Worm (Caenorhabditis elegans) whole organism, late embryonic: ENCODE results near the gene F35E12.9.

Source experiments
- C08G9.2 ChIP-seq: sonication (generic microtip); optimal IDR thresholded peaks from 2 replicates; lab custom pipeline; 2016; ENCODE audit warnings: mild to moderate bottlenecking, missing genetic modification characterization, moderate library complexity, missing compliant biosample characterization
- K02D7.2 ChIP-seq: sonication (generic microtip); optimal IDR thresholded peaks from 2 replicates; lab custom pipeline; 2017; ENCODE audit warnings: mild to moderate bottlenecking, missing genetic modification characterization, missing compliant biosample characterization
- K09A11.1 ChIP-seq: sonication (generic microtip); optimal IDR thresholded peaks from 2 replicates; lab custom pipeline; 2017; ENCODE audit warnings: antibody characterized with exemption, mild to moderate bottlenecking, missing genetic modification characterization, missing compliant biosample characterization; ENCODE audit not compliant: insufficient read depth
- T23F11.4 ChIP-seq: fragments of 200-800 bp; sonication (Bioruptor generic); optimal IDR thresholded peaks from 2 replicates; lab custom pipeline; 2018; ENCODE audit warnings: mild to moderate bottlenecking, missing genetic modification characterization, missing compliant biosample characterization
- Y22D7AL.16 ChIP-seq: sonication (generic microtip); optimal IDR thresholded peaks from 2 replicates; lab custom pipeline; 2016; ENCODE audit warnings: missing genetic modification characterization, missing compliant biosample characterization
- ceh-14 ChIP-seq: sonication (generic microtip); optimal IDR thresholded peaks from 2 replicates; lab custom pipeline; 2016; ENCODE audit warnings: missing genotype, missing genetic modification characterization, missing compliant biosample characterization
- ceh-19 ChIP-seq: fragments of 200-800 bp; sonication (Bioruptor generic); optimal IDR thresholded peaks from 2 replicates; lab custom pipeline; 2018; ENCODE audit warnings: mild to moderate bottlenecking, missing genetic modification characterization, missing compliant biosample characterization
- ceh-2 ChIP-seq: sonication (generic microtip); optimal IDR thresholded peaks from 2 replicates; lab custom pipeline; 2016; ENCODE audit warnings: missing genotype, missing genetic modification characterization, missing compliant biosample characterization
- ceh-30 ChIP-seq: fragments of 150-350 bp; optimal IDR thresholded peaks from 2 replicates; lab custom pipeline; 2014; ENCODE audit warnings: missing biosample characterization, missing genetic modification characterization
- ceh-31 ChIP-seq: sonication (generic microtip); optimal IDR thresholded peaks from 2 replicates; lab custom pipeline; 2016; ENCODE audit warnings: missing genetic modification characterization, missing compliant biosample characterization
- ceh-34 ChIP-seq: sonication (generic microtip); optimal IDR thresholded peaks from 2 replicates; lab custom pipeline; 2016; ENCODE audit warnings: mild to moderate bottlenecking, missing genetic modification characterization, missing compliant biosample characterization
- ceh-45 ChIP-seq: fragments of 200-800 bp; sonication (Bioruptor generic); IDR thresholded peaks from 2 replicates; pipeline ENCODE4 v1.3.6; 2022; ENCODE audit warnings: missing genetic modification reagents, missing genetic modification characterization, missing compliant biosample characterization
- ceh-48 ChIP-seq: sonication (generic microtip); optimal IDR thresholded peaks from 2 replicates; lab custom pipeline; 2016; ENCODE audit warnings: missing genetic modification characterization, inconsistent platforms, missing compliant biosample characterization
- ceh-6 ChIP-seq: fragments of 200-800 bp; sonication (Bioruptor generic); optimal IDR thresholded peaks from 2 replicates; lab custom pipeline; 2018; ENCODE audit warnings: mild to moderate bottlenecking, missing genetic modification characterization, missing compliant biosample characterization
- ceh-9 ChIP-seq: sonication (generic microtip); optimal IDR thresholded peaks from 2 replicates; lab custom pipeline; 2016; ENCODE audit warnings: mild to moderate bottlenecking, missing genetic modification characterization, inconsistent platforms, missing compliant biosample characterization
- dmd-4 ChIP-seq: sonication (generic microtip); optimal IDR thresholded peaks from 2 replicates; lab custom pipeline; 2016; ENCODE audit warnings: borderline replicate concordance, missing genetic modification characterization, missing compliant biosample characterization
- elt-2 ChIP-seq: sonication (generic microtip); optimal IDR thresholded peaks from 2 replicates; lab custom pipeline; 2016; ENCODE audit warnings: missing genetic modification reagents, missing genetic modification characterization, missing compliant biosample characterization
- ets-4 ChIP-seq: sonication (generic microtip); optimal IDR thresholded peaks from 2 replicates; lab custom pipeline; 2016; ENCODE audit warnings: missing genetic modification characterization, missing compliant biosample characterization
- fax-1 ChIP-seq: sonication (generic microtip); optimal IDR thresholded peaks from 2 replicates; lab custom pipeline; 2016; ENCODE audit warnings: missing genotype, missing genetic modification characterization, missing compliant biosample characterization
- fkh-10 ChIP-seq: fragments of 150-350 bp; optimal IDR thresholded peaks from 2 replicates; lab custom pipeline; 2014; ENCODE audit warnings: missing biosample characterization, missing genetic modification reagents, missing genetic modification characterization
- hlh-15 ChIP-seq: sonication (generic microtip); optimal IDR thresholded peaks from 2 replicates; lab custom pipeline; 2016; ENCODE audit warnings: missing genetic modification characterization, missing compliant biosample characterization
- hlh-8 ChIP-seq: sonication (generic microtip); optimal IDR thresholded peaks from 2 replicates; lab custom pipeline; 2016; ENCODE audit warnings: missing genotype, missing genetic modification characterization, missing compliant biosample characterization
- lim-6 ChIP-seq: sonication (generic microtip); optimal IDR thresholded peaks from 2 replicates; lab custom pipeline; 2016; ENCODE audit warnings: missing genetic modification characterization, missing compliant biosample characterization
- nfya-1 ChIP-seq: sonication (generic microtip); optimal IDR thresholded peaks from 2 replicates; lab custom pipeline; 2017; ENCODE audit warnings: missing genetic modification characterization, mild to moderate bottlenecking, missing compliant biosample characterization, antibody characterized with exemption, moderate library complexity
- nhr-232 ChIP-seq: sonication (generic microtip); optimal IDR thresholded peaks from 2 replicates; lab custom pipeline; 2016; ENCODE audit warnings: missing genetic modification characterization, missing compliant biosample characterization
- npax-4 ChIP-seq: sonication (generic microtip); optimal IDR thresholded peaks from 2 replicates; lab custom pipeline; 2016; ENCODE audit warnings: missing genetic modification characterization, missing compliant biosample characterization
- odd-2 ChIP-seq: sonication (generic microtip); optimal IDR thresholded peaks from 2 replicates; lab custom pipeline; 2017; ENCODE audit warnings: antibody characterized with exemption, mild to moderate bottlenecking, missing genetic modification characterization, missing compliant biosample characterization
- pag-3 ChIP-seq: sonication (generic microtip); optimal IDR thresholded peaks from 2 replicates; lab custom pipeline; 2016; ENCODE audit warnings: missing compliant biosample characterization, missing genetic modification characterization, borderline replicate concordance
- pat-9 ChIP-seq: fragments of 200-800 bp; sonication (Bioruptor generic); optimal IDR thresholded peaks from 2 replicates; lab custom pipeline; 2018; ENCODE audit warnings: mild to moderate bottlenecking, missing genetic modification characterization, moderate library complexity, missing compliant biosample characterization
- pha-2 ChIP-seq: sonication (generic microtip); optimal IDR thresholded peaks from 2 replicates; lab custom pipeline; 2017; ENCODE audit warnings: mild to moderate bottlenecking, missing genetic modification characterization, missing compliant biosample characterization
- ref-2 ChIP-seq: sonication (generic microtip); optimal IDR thresholded peaks from 2 replicates; lab custom pipeline; 2016; ENCODE audit warnings: missing genetic modification characterization, missing compliant biosample characterization
- rnt-1 ChIP-seq: sonication (generic microtip); optimal IDR thresholded peaks from 2 replicates; lab custom pipeline; 2016; ENCODE audit warnings: missing genetic modification characterization, missing compliant biosample characterization
- sox-2 ChIP-seq: fragments of 200-800 bp; sonication (Bioruptor generic); IDR thresholded peaks from 2 replicates; pipeline ENCODE4 v1.3.6; 2022; ENCODE audit warnings: missing genetic modification reagents, missing genetic modification characterization, missing compliant biosample characterization
- syd-9 ChIP-seq: sonication (generic microtip); optimal IDR thresholded peaks from 2 replicates; lab custom pipeline; 2016; ENCODE audit warnings: mild to moderate bottlenecking, missing genetic modification characterization, moderate library complexity, missing compliant biosample characterization
- tbx-2 ChIP-seq: sonication (generic microtip); optimal IDR thresholded peaks from 2 replicates; lab custom pipeline; 2016; ENCODE audit warnings: missing genetic modification characterization, missing compliant biosample characterization
- tbx-7 ChIP-seq: sonication (generic microtip); optimal IDR thresholded peaks from 2 replicates; lab custom pipeline; 2016; ENCODE audit warnings: missing genotype, missing genetic modification characterization, missing compliant biosample characterization
- unc-3 ChIP-seq, 2 experiments: fragments of 200-800 bp in 1 of 2; sonication (Bioruptor generic) in 1 of 2; sonication (generic microtip) in 1 of 2; conservative IDR thresholded peaks in 1 of 2; optimal IDR thresholded peaks in 1 of 2; 2 replicates each; pipeline versions ENCODE4 v1.3.6 to Lab custom; 2016 to 2022; ENCODE audit warnings: missing compliant biosample characterization in 2 of 2, missing genetic modification characterization in 2 of 2, missing genetic modification reagents in 1 of 2
- unc-42 ChIP-seq: sonication (generic microtip); optimal IDR thresholded peaks from 2 replicates; lab custom pipeline; 2016; ENCODE audit warnings: missing genotype, missing genetic modification characterization, missing compliant biosample characterization
- unc-55 ChIP-seq: sonication (generic microtip); optimal IDR thresholded peaks from 2 replicates; lab custom pipeline; 2017; ENCODE audit warnings: missing biosample characterization, missing genetic modification reagents, missing genetic modification characterization
- unc-86 ChIP-seq: sonication (generic microtip); optimal IDR thresholded peaks from 2 replicates; lab custom pipeline; 2016; ENCODE audit warnings: missing genetic modification characterization, missing compliant biosample characterization
- ztf-16 ChIP-seq: sonication (generic microtip); optimal IDR thresholded peaks from 2 replicates; lab custom pipeline; 2017; ENCODE audit warnings: missing genetic modification characterization, missing compliant biosample characterization

F35E12.9 gene

ce11 chrV:13744901-13745300 is at the start of gene F35E12.9:
TSS of gene F35E12.9 (minus strand) at chrV:13745127.
- peak; percentile 29 for TF ChIP-seq elt-2 (tag; lab: Kevin White, UChicago)
- TF ChIP-seq ceh-6 (GFP tag; lab: Kevin White, UChicago): no peak

- TF ChIP-seq ceh-9 (tag; lab: Kevin White, UChicago): no peak
- no peak for TF ChIP-seq dmd-4 (tag; lab: Kevin White, UChicago)
- no peak for TF ChIP-seq ceh-14 (tag; lab: Kevin White, UChicago)
- no peak for TF ChIP-seq unc-42 (tag; lab: Kevin White, UChicago)
- no peak for TF ChIP-seq unc-86 (tag; lab: Kevin White, UChicago)
- TF ChIP-seq ceh-6 (GFP tag; lab: Kevin White, UChicago): no peak
- TF ChIP-seq Y22D7AL.16: no peak
- no peak for TF ChIP-seq ztf-16 (tag; lab: Kevin White, UChicago)
- no peak for TF ChIP-seq ets-4 (tag; lab: Kevin White, UChicago)
- TF ChIP-seq T23F11.4 (GFP tag; lab: Kevin White, UChicago): no peak
- TF ChIP-seq odd-2: no peak
These were observed 49.1 kb upstream of the F35E12.9 start for ce11 chrV:13794046-13794445.

ce11 chrV:13790557-13790956 is 45.6 kb upstream of the F35E12.9 start:
- no peak for TF ChIP-seq K09A11.1 (tag; lab: Kevin White, UChicago)

- TF ChIP-seq nfya-1 (no peak), hlh-8 (tag; lab: Kevin White, UChicago) (no peak), pag-3 (tag; lab: Kevin White, UChicago) (no peak), ceh-45 (GFP tag; lab: Robert Waterston, UW) (no peak), tbx-7 (tag; lab: Kevin White, UChicago) (no peak), lim-6 (tag; lab: Kevin White, UChicago) (no peak)
These were observed 45.2 kb upstream of the F35E12.9 start for ce11 chrV:13790117-13790516.

DNA sequence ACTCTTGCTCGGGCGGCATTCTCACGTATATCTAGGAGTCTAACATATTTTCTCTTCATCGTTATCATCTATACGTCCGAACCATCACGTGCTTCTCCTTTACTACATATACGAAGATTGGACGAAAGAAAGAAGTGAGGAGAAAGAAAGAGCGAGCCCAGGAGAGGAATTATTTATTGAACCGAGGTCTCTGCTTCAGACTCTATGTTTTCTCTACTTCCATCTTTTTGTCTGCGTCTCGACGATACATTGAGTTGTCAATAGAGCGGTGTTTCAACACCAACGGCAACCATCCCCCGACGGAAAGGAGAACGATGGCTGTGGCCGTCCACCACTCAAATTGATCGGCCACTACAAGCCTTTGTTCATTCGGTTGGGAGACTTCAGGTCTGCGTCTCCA is 44.4 kb upstream of the F35E12.9 start:
- TF ChIP-seq ceh-2 (tag; lab: Kevin White, UChicago): peak; percentile 51
- TF ChIP-seq hlh-15: no peak
- TF ChIP-seq syd-9: peak; percentile 38
- no peak for TF ChIP-seq K02D7.2 (tag; lab: Kevin White, UChicago)
- TF ChIP-seq ceh-34: peak; percentile 86
- no peak for TF ChIP-seq nhr-232
- TF ChIP-seq ceh-48: peak; percentile 70
- peak; percentile 27 for TF ChIP-seq Y22D7AL.16
- peak; percentile 34 for TF ChIP-seq elt-2 (tag; lab: Kevin White, UChicago)
- TF ChIP-seq C08G9.2 (tag; lab: Kevin White, UChicago): peak; percentile 18
- peak; percentile 76 for TF ChIP-seq rnt-1
- peak; percentile 47 for TF ChIP-seq hlh-8 (tag; lab: Kevin White, UChicago)
- peak; percentile 73 for TF ChIP-seq ets-4 (tag; lab: Kevin White, UChicago)
- TF ChIP-seq unc-86 (tag; lab: Kevin White, UChicago): peak; percentile 54
- TF ChIP-seq ceh-6 (GFP tag; lab: Kevin White, UChicago): peak; percentile 27
- peak; percentile 79 for TF ChIP-seq tbx-2 (tag; lab: Kevin White, UChicago)
- TF ChIP-seq lim-6 (tag; lab: Kevin White, UChicago): peak; percentile 47
- peak; percentile 36 for TF ChIP-seq sox-2
- peak; percentile 40 for TF ChIP-seq unc-42 (tag; lab: Kevin White, UChicago)
- 0 out of 2 replicates have a peak, but pooled peaks have one; percentile 34 for TF ChIP-seq unc-3 (GFP tag; conservative IDR thresholded peaks at IDR 0.05; lab: Robert Waterston, UW)
- TF ChIP-seq unc-3 (tag; optimal IDR thresholded peaks at IDR 0.05; lab: Kevin White, UChicago): no peak
- TF ChIP-seq ref-2 (tag; lab: Kevin White, UChicago): peak; percentile 41
- peak; percentile 33 for TF ChIP-seq pat-9 (tag; lab: Kevin White, UChicago)
- TF ChIP-seq dmd-4 (tag; lab: Kevin White, UChicago): peak; percentile 83
- TF ChIP-seq npax-4 (tag; lab: Kevin White, UChicago): no peak
- peak; percentile 31 for TF ChIP-seq ceh-19 (GFP tag; lab: Kevin White, UChicago)
- TF ChIP-seq ceh-30 (tag; lab: Kevin White, UChicago): peak; percentile 90
- TF ChIP-seq ztf-16 (tag; lab: Kevin White, UChicago): peak; percentile 13
- no peak for TF ChIP-seq fkh-10 (GFP tag; lab: Kevin White, UChicago)
- peak; percentile 42 for TF ChIP-seq fax-1 (tag; lab: Kevin White, UChicago)
- TF ChIP-seq unc-55 (GFP tag; lab: Kevin White, UChicago): peak; percentile 86
- no peak for TF ChIP-seq tbx-7 (tag; lab: Kevin White, UChicago)
- TF ChIP-seq pha-2 (tag; lab: Kevin White, UChicago): peak; percentile 38
- peak; percentile 92 for TF ChIP-seq ceh-31
